ENCODE assay signal across 1 fruit fly cellular context in the genomic region with DNA sequence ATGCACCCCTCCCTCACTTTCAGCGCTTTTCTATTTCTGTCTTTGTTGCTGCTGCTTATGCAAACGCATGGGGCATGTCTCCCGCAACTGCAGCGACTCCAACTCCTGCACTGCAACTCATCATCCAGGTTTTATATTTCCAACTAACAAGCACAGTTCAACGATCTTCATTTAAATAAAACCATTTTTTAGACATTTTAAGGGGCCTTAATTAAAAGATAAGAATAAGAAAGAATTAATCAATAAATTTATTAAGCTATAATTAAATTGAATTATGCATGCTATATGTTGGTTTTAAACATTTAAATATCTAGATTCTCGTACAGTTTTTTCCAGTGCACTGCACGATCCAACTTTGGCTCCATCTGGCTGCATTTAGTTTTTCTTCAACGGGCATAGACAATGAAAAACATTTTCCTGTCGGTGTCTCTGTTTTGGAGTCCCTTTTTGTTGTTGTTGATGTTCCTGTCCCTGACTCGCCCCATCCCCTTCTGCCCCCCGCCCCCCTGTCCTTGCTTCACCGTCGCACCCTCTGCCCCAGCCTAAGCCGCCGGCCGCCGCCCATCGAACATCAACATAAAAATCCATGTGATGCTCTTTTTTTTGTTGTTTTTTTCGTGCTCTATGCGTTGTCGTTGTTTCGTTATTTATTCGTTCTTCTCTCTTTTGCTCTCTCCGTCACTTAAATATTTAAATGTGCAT.
TF ChIP-seq lines count a peak whose summit lies in the region.

No protein-coding gene starts in this region.

TF ChIP-seq in whole organism, embryonic, 481 proteins besides CTCF, POLR2A, EP300 and RAD21 (continued from another document and continues in another):
- TF ChIP-seq zf30C (GFP tag; optimal IDR thresholded peaks at IDR 0.05; lab: Kevin White, UChicago): peak; percentile 84
- TF ChIP-seq CG2889 (GFP tag; IDR thresholded peaks at IDR 0.05; lab: Robert Waterston, UW): no peak
- TF ChIP-seq scrt (GFP tag; optimal IDR thresholded peaks at IDR 0.05; lab: Kevin White, UChicago): no peak
- peak; percentile 22 for TF ChIP-seq CG18599 (GFP tag; optimal IDR thresholded peaks at IDR 0.05; lab: Kevin White, UChicago)
- peak; percentile 76 for TF ChIP-seq Sox100B (GFP tag; optimal IDR thresholded peaks at IDR 0.05; lab: Kevin White, UChicago)
- TF ChIP-seq her (GFP tag; optimal IDR thresholded peaks at IDR 0.05; lab: Kevin White, UChicago): no peak
- peak; percentile 92 for TF ChIP-seq trem (tag; optimal IDR thresholded peaks at IDR 0.05; lab: Kevin White, UChicago)
- TF ChIP-seq pita (GFP tag; optimal IDR thresholded peaks at IDR 0.05; lab: Kevin White, UChicago): no peak
- TF ChIP-seq CG6654 (GFP tag; optimal IDR thresholded peaks at IDR 0.05; lab: Kevin White, UChicago): peak; percentile 46
- TF ChIP-seq CG17612 (GFP tag; IDR thresholded peaks at IDR 0.05; lab: Robert Waterston, UW): no peak
- peak; percentile 27 for TF ChIP-seq CG18764 (GFP tag; optimal IDR thresholded peaks at IDR 0.05; lab: Kevin White, UChicago)
- peak; percentile 73; the same call in 2 of the 3 replicates for TF ChIP-seq ci (GFP tag; IDR thresholded peaks at IDR 0.05; lab: Robert Waterston, UW)
- no peak for TF ChIP-seq inv (GFP tag; IDR thresholded peaks at IDR 0.05; lab: Robert Waterston, UW; ENCODE audit: partially characterized antibody)
- TF ChIP-seq Sry-β (GFP tag; optimal IDR thresholded peaks at IDR 0.05; lab: Kevin White, UChicago): peak; percentile 6
- peak; percentile 47 for TF ChIP-seq sqz (GFP tag; optimal IDR thresholded peaks at IDR 0.05; lab: Kevin White, UChicago)
- no peak for TF ChIP-seq Hr39 (optimal IDR thresholded peaks at IDR 0.05; lab: Kevin White, UChicago)
- no peak for TF ChIP-seq yki (optimal IDR thresholded peaks at IDR 0.05; lab: Kevin White, UChicago)
- peak; percentile 76 for TF ChIP-seq CG3407 (GFP tag; optimal IDR thresholded peaks at IDR 0.05; lab: Kevin White, UChicago)
- TF ChIP-seq CG14710 (tag; optimal IDR thresholded peaks at IDR 0.05; lab: Kevin White, UChicago): peak; percentile 93
- TF ChIP-seq CG34224 (GFP tag; IDR thresholded peaks at IDR 0.05; lab: Robert Waterston, UW; ENCODE audit: partially characterized antibody): no peak
- no peak for TF ChIP-seq Mad (GFP tag; optimal IDR thresholded peaks at IDR 0.05; lab: Kevin White, UChicago)
- TF ChIP-seq Gsc (GFP tag; IDR thresholded peaks at IDR 0.05; lab: Robert Waterston, UW): 0 out of 2 replicates have a peak, but pooled peaks have one; percentile 14
- TF ChIP-seq pros (GFP tag; optimal IDR thresholded peaks at IDR 0.05; lab: Kevin White, UChicago): no peak
- TF ChIP-seq Scr (GFP tag; IDR thresholded peaks at IDR 0.05; lab: Robert Waterston, UW; ENCODE audit: partially characterized antibody): no peak
- TF ChIP-seq h (optimal IDR thresholded peaks at IDR 0.05; lab: Kevin White, UChicago): no peak
- TF ChIP-seq CG7556 (GFP tag; optimal IDR thresholded peaks at IDR 0.05; lab: Kevin White, UChicago): peak; percentile 71
- no peak for TF ChIP-seq CG13894 (tag; optimal IDR thresholded peaks at IDR 0.05; lab: Kevin White, UChicago)
- TF ChIP-seq salm (tag; optimal IDR thresholded peaks at IDR 0.05; lab: Kevin White, UChicago): peak; percentile 56
- TF ChIP-seq emc (GFP tag; optimal IDR thresholded peaks at IDR 0.05; lab: Kevin White, UChicago): no peak
- no peak for TF ChIP-seq CG7372 (GFP tag; IDR thresholded peaks at IDR 0.05; lab: Robert Waterston, UW)
- no peak for TF ChIP-seq CG11247 (GFP tag; IDR thresholded peaks at IDR 0.05; lab: Robert Waterston, UW)
- peak; percentile 59 for TF ChIP-seq bcd (GFP tag; optimal IDR thresholded peaks at IDR 0.05; lab: Kevin White, UChicago)
- peak; percentile 66 for TF ChIP-seq oc (tag; optimal IDR thresholded peaks at IDR 0.05; lab: Kevin White, UChicago)
- TF ChIP-seq ken (GFP tag; IDR thresholded peaks at IDR 0.05; lab: Robert Waterston, UW): peak; percentile 41; the same call in 1 of the 3 replicates
- no peak for TF ChIP-seq bowl (GFP tag; IDR thresholded peaks at IDR 0.05; lab: Robert Waterston, UW)
- TF ChIP-seq fd96Cb (tag; optimal IDR thresholded peaks at IDR 0.05; lab: Kevin White, UChicago): peak; percentile 84
- TF ChIP-seq unc-4 (GFP tag; IDR thresholded peaks at IDR 0.05; lab: Robert Waterston, UW; ENCODE audit: partially characterized antibody): no peak
- TF ChIP-seq sens-2 (GFP tag; IDR thresholded peaks at IDR 0.05; lab: Robert Waterston, UW): no peak
- peak; percentile 74; the same call in 1 of the 2 replicates for TF ChIP-seq CG10959 (GFP tag; IDR thresholded peaks at IDR 0.05; lab: Robert Waterston, UW)
- TF ChIP-seq zen2 (GFP tag; IDR thresholded peaks at IDR 0.05; lab: Robert Waterston, UW; ENCODE audit: partially characterized antibody): no peak
- TF ChIP-seq dati (GFP tag; IDR thresholded peaks at IDR 0.05; lab: Robert Waterston, UW): no peak
- TF ChIP-seq fd102C (GFP tag; optimal IDR thresholded peaks at IDR 0.05; lab: Kevin White, UChicago): no peak
- no peak for TF ChIP-seq CG7987 (GFP tag; optimal IDR thresholded peaks at IDR 0.05; lab: Kevin White, UChicago)
- peak; percentile 79 for TF ChIP-seq CG7839 (tag; optimal IDR thresholded peaks at IDR 0.05; lab: Kevin White, UChicago)
- TF ChIP-seq ato (GFP tag; IDR thresholded peaks at IDR 0.05; lab: Robert Waterston, UW; ENCODE audit: partially characterized antibody): no peak
- peak; percentile 17 for TF ChIP-seq ind (GFP tag; optimal IDR thresholded peaks at IDR 0.05; lab: Kevin White, UChicago)
- TF ChIP-seq CG11398 (GFP tag; optimal IDR thresholded peaks at IDR 0.05; lab: Kevin White, UChicago): no peak
- TF ChIP-seq hth (optimal IDR thresholded peaks at IDR 0.05; lab: Kevin White, UChicago): no peak
- peak; percentile 74 for TF ChIP-seq vvl (GFP tag; IDR thresholded peaks at IDR 0.05; lab: Robert Waterston, UW)
- peak; percentile 44; the same call in 1 of the 2 replicates for TF ChIP-seq gt (GFP tag; IDR thresholded peaks at IDR 0.05; lab: Robert Waterston, UW)
- TF ChIP-seq twi (tag; optimal IDR thresholded peaks at IDR 0.05; lab: Kevin White, UChicago): peak; percentile 86
- TF ChIP-seq Myb (GFP tag; optimal IDR thresholded peaks at IDR 0.05; lab: Kevin White, UChicago): no peak
- TF ChIP-seq HLH3B (GFP tag; IDR thresholded peaks at IDR 0.05; lab: Robert Waterston, UW): peak; percentile 54; the same call in 1 of the 2 replicates
- no peak for TF ChIP-seq Meics (GFP tag; optimal IDR thresholded peaks at IDR 0.05; lab: Kevin White, UChicago)
- TF ChIP-seq toy (GFP tag; IDR thresholded peaks at IDR 0.05; lab: Robert Waterston, UW): no peak
- no peak for TF ChIP-seq Aef1 (GFP tag; IDR thresholded peaks at IDR 0.05; lab: Robert Waterston, UW)
- TF ChIP-seq CG11085 (GFP tag; IDR thresholded peaks at IDR 0.05; lab: Robert Waterston, UW): no peak
- TF ChIP-seq dpn (GFP tag; optimal IDR thresholded peaks at IDR 0.05; lab: Kevin White, UChicago): peak in 1 of 2 experiments; percentile 41
- peak in 1 of 3 experiments; percentile 96 for TF ChIP-seq lola (GFP tag; optimal IDR thresholded peaks at IDR 0.05; lab: Kevin White, UChicago)
- no peak for TF ChIP-seq NC2α (GFP tag; optimal IDR thresholded peaks at IDR 0.05; lab: Kevin White, UChicago)
- no peak for TF ChIP-seq CG15514 (GFP tag; optimal IDR thresholded peaks at IDR 0.05; lab: Kevin White, UChicago)
- TF ChIP-seq Mrtf (GFP tag; IDR thresholded peaks at IDR 0.05; lab: Robert Waterston, UW): no peak; the same call in 2 of the 3 replicates
- TF ChIP-seq Hand (GFP tag; optimal IDR thresholded peaks at IDR 0.05; lab: Kevin White, UChicago): no peak
- no peak for TF ChIP-seq H15 (GFP tag; IDR thresholded peaks at IDR 0.05; lab: Robert Waterston, UW)
- no peak for TF ChIP-seq CG9876 (GFP tag; optimal IDR thresholded peaks at IDR 0.05; lab: Kevin White, UChicago)
- TF ChIP-seq D19A (tag; optimal IDR thresholded peaks at IDR 0.05; lab: Kevin White, UChicago): peak; percentile 66
- no peak for TF ChIP-seq Dbx (GFP tag; IDR thresholded peaks at IDR 0.05; lab: Robert Waterston, UW)
- TF ChIP-seq Bdp1 (GFP tag; optimal IDR thresholded peaks at IDR 0.05; lab: Kevin White, UChicago): no peak
- no peak for TF ChIP-seq Poxn (GFP tag; IDR thresholded peaks at IDR 0.05; lab: Robert Waterston, UW)
- TF ChIP-seq CG3281 (GFP tag; optimal IDR thresholded peaks at IDR 0.05; lab: Kevin White, UChicago): no peak
- TF ChIP-seq Jarid2 (GFP tag; optimal IDR thresholded peaks at IDR 0.05; lab: Kevin White, UChicago): no peak
- TF ChIP-seq gro (GFP tag; optimal IDR thresholded peaks at IDR 0.05; lab: Kevin White, UChicago): no peak
- TF ChIP-seq CG1024 (GFP tag; IDR thresholded peaks at IDR 0.05; lab: Robert Waterston, UW): no peak; the same call in 1 of the 2 replicates
- no peak for TF ChIP-seq Oaz (GFP tag; IDR thresholded peaks at IDR 0.05; lab: Robert Waterston, UW)
- TF ChIP-seq ab (GFP tag; optimal IDR thresholded peaks at IDR 0.05; lab: Kevin White, UChicago): no peak
- TF ChIP-seq CG12155 (GFP tag; optimal IDR thresholded peaks at IDR 0.05; lab: Kevin White, UChicago): peak; percentile 36
- TF ChIP-seq Dp (GFP tag; optimal IDR thresholded peaks at IDR 0.05; lab: Kevin White, UChicago): no peak
- TF ChIP-seq vnd (GFP tag; IDR thresholded peaks at IDR 0.05; lab: Robert Waterston, UW; ENCODE audit: partially characterized antibody): no peak
- peak; percentile 8 for TF ChIP-seq CG9797 (GFP tag; optimal IDR thresholded peaks at IDR 0.05; lab: Kevin White, UChicago)
- no peak for TF ChIP-seq CG32532 (GFP tag; IDR thresholded peaks at IDR 0.05; lab: Robert Waterston, UW)
- TF ChIP-seq Dll (GFP tag; IDR thresholded peaks at IDR 0.05; lab: Robert Waterston, UW; ENCODE audit: partially characterized antibody): no peak
- TF ChIP-seq dan (GFP tag; IDR thresholded peaks at IDR 0.05; lab: Robert Waterston, UW): no peak
- peak; percentile 21 for TF ChIP-seq CG17568 (GFP tag; optimal IDR thresholded peaks at IDR 0.05; lab: Kevin White, UChicago)
- TF ChIP-seq TFAM (GFP tag; optimal IDR thresholded peaks at IDR 0.05; lab: Kevin White, UChicago): peak; percentile 6
- no peak for TF ChIP-seq pnt (GFP tag; optimal IDR thresholded peaks at IDR 0.05; lab: Kevin White, UChicago)
- peak; percentile 50 for TF ChIP-seq ac (GFP tag; optimal IDR thresholded peaks at IDR 0.05; lab: Kevin White, UChicago)
- TF ChIP-seq CG12744 (GFP tag; optimal IDR thresholded peaks at IDR 0.05; lab: Kevin White, UChicago): no peak
- TF ChIP-seq Ada2b (GFP tag; IDR thresholded peaks at IDR 0.05; lab: Robert Waterston, UW): no peak
- TF ChIP-seq MBD-R2 (GFP tag; IDR thresholded peaks at IDR 0.05; lab: Robert Waterston, UW): no peak
- TF ChIP-seq Sox102F (GFP tag; optimal IDR thresholded peaks at IDR 0.05; lab: Kevin White, UChicago): peak; percentile 75
- no peak for TF ChIP-seq crp (GFP tag; optimal IDR thresholded peaks at IDR 0.05; lab: Kevin White, UChicago)
- TF ChIP-seq ERR (GFP tag; optimal IDR thresholded peaks at IDR 0.05; lab: Kevin White, UChicago): no peak
- peak; percentile 54 for TF ChIP-seq Hr3 (GFP tag; optimal IDR thresholded peaks at IDR 0.05; lab: Kevin White, UChicago)
- TF ChIP-seq CG3163 (GFP tag; optimal IDR thresholded peaks at IDR 0.05; lab: Kevin White, UChicago): no peak
- peak; percentile 62; the same call in 1 of the 2 replicates for TF ChIP-seq Awh (GFP tag; IDR thresholded peaks at IDR 0.05; lab: Robert Waterston, UW)
- TF ChIP-seq CG18476 (GFP tag; optimal IDR thresholded peaks at IDR 0.05; lab: Kevin White, UChicago): peak; percentile 28
- TF ChIP-seq mld (GFP tag; IDR thresholded peaks at IDR 0.05; lab: Robert Waterston, UW; ENCODE audit: partially characterized antibody): no peak
- TF ChIP-seq Trl (optimal IDR thresholded peaks at IDR 0.05; lab: Kevin White, UChicago): no peak
- no peak for TF ChIP-seq Trl (GFP tag; optimal IDR thresholded peaks at IDR 0.05; lab: Kevin White, UChicago)
- TF ChIP-seq CG13287 (GFP tag; IDR thresholded peaks at IDR 0.05; lab: Robert Waterston, UW; ENCODE audit: partially characterized antibody): no peak
- peak in 1 of 2 experiments; percentile 22 for TF ChIP-seq Pdp1 (GFP tag; optimal IDR thresholded peaks at IDR 0.05; lab: Kevin White, UChicago)
- peak; percentile 95 for TF ChIP-seq CG33557 (GFP tag; optimal IDR thresholded peaks at IDR 0.05; lab: Kevin White, UChicago)
- peak; percentile 4 for TF ChIP-seq chn (GFP tag; optimal IDR thresholded peaks at IDR 0.05; lab: Kevin White, UChicago)
- TF ChIP-seq CG8290 (GFP tag; optimal IDR thresholded peaks at IDR 0.05; lab: Kevin White, UChicago): peak; percentile 78
- no peak for TF ChIP-seq CG8290 (tag; optimal IDR thresholded peaks at IDR 0.05; lab: Kevin White, UChicago)
- no peak for TF ChIP-seq esg (GFP tag; conservative IDR thresholded peaks at IDR 0.05; lab: Robert Waterston, UW)
- peak; percentile 39 for TF ChIP-seq HHEX (GFP tag; optimal IDR thresholded peaks at IDR 0.05; lab: Kevin White, UChicago)
- TF ChIP-seq B-H2 (GFP tag; optimal IDR thresholded peaks at IDR 0.05; lab: Kevin White, UChicago): no peak
- TF ChIP-seq Blimp-1 (GFP tag; optimal IDR thresholded peaks at IDR 0.05; lab: Kevin White, UChicago): peak; percentile 88
- TF ChIP-seq gsb-n (tag; optimal IDR thresholded peaks at IDR 0.05; lab: Kevin White, UChicago): peak; percentile 96
- no peak for TF ChIP-seq caup (GFP tag; optimal IDR thresholded peaks at IDR 0.05; lab: Kevin White, UChicago; ENCODE audit: severe bottlenecking)
- no peak for TF ChIP-seq Med (GFP tag; lab: Kevin White, UChicago)
- TF ChIP-seq CG4707 (GFP tag; optimal IDR thresholded peaks at IDR 0.05; lab: Kevin White, UChicago): peak; percentile 58
- no peak for TF ChIP-seq CG34376 (GFP tag; optimal IDR thresholded peaks at IDR 0.05; lab: Kevin White, UChicago)
- TF ChIP-seq Opbp (GFP tag; IDR thresholded peaks at IDR 0.05; lab: Robert Waterston, UW; ENCODE audit: partially characterized antibody): peak; percentile 14; the same call in 1 of the 3 replicates
- no peak for TF ChIP-seq disco-r (GFP tag; optimal IDR thresholded peaks at IDR 0.05; lab: Kevin White, UChicago)
- TF ChIP-seq CG11560 (tag; IDR thresholded peaks at IDR 0.05; lab: Robert Waterston, UW): no peak
- peak; percentile 2 for TF ChIP-seq CG2116 (GFP tag; optimal IDR thresholded peaks at IDR 0.05; lab: Kevin White, UChicago)
- TF ChIP-seq nau (GFP tag; optimal IDR thresholded peaks at IDR 0.05; lab: Kevin White, UChicago): no peak
- no peak for TF ChIP-seq CG31365 (tag; optimal IDR thresholded peaks at IDR 0.05; lab: Kevin White, UChicago)
- peak; percentile 79 for TF ChIP-seq CG9727 (GFP tag; optimal IDR thresholded peaks at IDR 0.05; lab: Kevin White, UChicago)
- TF ChIP-seq nerfin-2 (GFP tag; IDR thresholded peaks at IDR 0.05; lab: Robert Waterston, UW; ENCODE audit: partially characterized antibody): no peak
- TF ChIP-seq CG1832 (GFP tag; optimal IDR thresholded peaks at IDR 0.05; lab: Kevin White, UChicago): no peak
- TF ChIP-seq CHES-1-like (GFP tag; optimal IDR thresholded peaks at IDR 0.05; lab: Kevin White, UChicago): no peak
